Fruit fly (Drosophila melanogaster) whole organism, embryonic: Measurements from ENCODE around the gene Sema5c.

ENCODE experiments used
- Aef1 ChIP-seq: fragments of 200-800 bp; sonication (Bioruptor generic); IDR thresholded peaks from 3 replicates; pipeline ENCODE4 v1.3.6; 2022; ENCODE audit warnings: missing biosample characterization, missing genetic modification characterization
- CG12155 ChIP-seq: fragments of 200-800 bp; sonication (Bioruptor generic); optimal IDR thresholded peaks from 3 replicates; lab custom pipeline; 2016; ENCODE audit warnings: missing biosample characterization, missing genetic modification characterization
- CG12391 ChIP-seq: fragments of 200-800 bp; sonication (Bioruptor generic); optimal IDR thresholded peaks from 3 replicates; lab custom pipeline; 2018; ENCODE audit warnings: missing biosample characterization, mild to moderate bottlenecking, missing genetic modification characterization, moderate library complexity
- CG13123 ChIP-seq: fragments of 200-800 bp; sonication (Bioruptor generic); optimal IDR thresholded peaks from 2 replicates; lab custom pipeline; 2016; ENCODE audit warnings: missing biosample characterization, missing genetic modification characterization
- CG14441 ChIP-seq: fragments of 200-800 bp; sonication (Bioruptor generic); IDR thresholded peaks from 2 replicates; pipeline ENCODE4 v1.3.6; 2022; ENCODE audit warnings: missing biosample characterization, missing genetic modification characterization
- CG17359 ChIP-seq: fragments of 200-800 bp; sonication (Bioruptor generic); optimal IDR thresholded peaks from 3 replicates; lab custom pipeline; 2018; ENCODE audit warnings: missing biosample characterization, mild to moderate bottlenecking, missing genetic modification characterization, moderate library complexity
- CG17802 ChIP-seq: fragments of 200-800 bp; sonication (Bioruptor generic); optimal IDR thresholded peaks from 2 replicates; lab custom pipeline; 2018; ENCODE audit warnings: missing biosample characterization, mild to moderate bottlenecking, missing genetic modification characterization, moderate library complexity
- CG1792 ChIP-seq: fragments of 200-800 bp; sonication (Bioruptor generic); optimal IDR thresholded peaks from 2 replicates; lab custom pipeline; 2016; ENCODE audit warnings: missing biosample characterization, missing genetic modification characterization
- CG2116 ChIP-seq: fragments of 200-800 bp; sonication (Bioruptor generic); optimal IDR thresholded peaks from 3 replicates; lab custom pipeline; 2018; ENCODE audit warnings: missing biosample characterization, mild to moderate bottlenecking, missing genetic modification characterization
- CG2202 ChIP-seq: fragments of 200-800 bp; sonication (Bioruptor generic); optimal IDR thresholded peaks from 2 replicates; lab custom pipeline; 2018; ENCODE audit warnings: missing biosample characterization, mild to moderate bottlenecking, missing genetic modification characterization
- CG2678 ChIP-seq: fragments of 200-800 bp; sonication (Bioruptor generic); optimal IDR thresholded peaks from 3 replicates; lab custom pipeline; 2019; ENCODE audit warnings: missing biosample characterization, mild to moderate bottlenecking, missing genetic modification characterization, moderate library complexity
- CG2889 ChIP-seq: fragments of 200-800 bp; sonication (Bioruptor generic); IDR thresholded peaks from 3 replicates; pipeline ENCODE4 v1.3.6; 2022; ENCODE audit warnings: missing biosample characterization, missing genetic modification characterization
- CG30431 ChIP-seq: fragments of 200-800 bp; sonication (Bioruptor generic); optimal IDR thresholded peaks from 2 replicates; lab custom pipeline; 2017; ENCODE audit warnings: missing biosample characterization, missing genetic modification characterization
- CG32772 ChIP-seq: fragments of 200-800 bp; sonication (Bioruptor generic); IDR thresholded peaks from 2 replicates; pipeline ENCODE4 v1.3.6; 2022; ENCODE audit warnings: missing biosample characterization, missing genetic modification characterization
- CG33213 ChIP-seq: fragments of 200-800 bp; sonication (Bioruptor generic); optimal IDR thresholded peaks from 3 replicates; lab custom pipeline; 2016; ENCODE audit warnings: missing biosample characterization, missing genetic modification characterization
- CG3726 ChIP-seq: fragments of 200-800 bp; sonication (Bioruptor generic); IDR thresholded peaks from 3 replicates; pipeline ENCODE4, ENCODE4 v1.3.6; 2022; ENCODE audit warnings: missing biosample characterization, missing genetic modification characterization
- CG5180 ChIP-seq: fragments of 200-800 bp; sonication (Bioruptor generic); optimal IDR thresholded peaks from 3 replicates; lab custom pipeline; 2017; ENCODE audit warnings: missing biosample characterization, missing genetic modification characterization, mild to moderate bottlenecking, moderate library complexity, missing genetic modification reagents
- CG6813 ChIP-seq: fragments of 200-800 bp; sonication (Bioruptor generic); optimal IDR thresholded peaks from 2 replicates; lab custom pipeline; 2017; ENCODE audit warnings: missing biosample characterization, missing genetic modification characterization, mild to moderate bottlenecking, moderate library complexity, missing genetic modification reagents
- CG7271 ChIP-seq: fragments of 200-800 bp; sonication (Bioruptor generic); optimal IDR thresholded peaks from 2 replicates; lab custom pipeline; 2018; ENCODE audit warnings: missing biosample characterization, mild to moderate bottlenecking, missing genetic modification characterization, moderate library complexity
- CG8924 ChIP-seq: fragments of 200-800 bp; optimal IDR thresholded peaks from 3 replicates; lab custom pipeline; 2019; ENCODE audit warnings: missing biosample characterization, mild to moderate bottlenecking, missing genetic modification characterization, moderate library complexity
- CG9609 ChIP-seq: fragments of 200-800 bp; sonication (Bioruptor generic); optimal IDR thresholded peaks from 3 replicates; lab custom pipeline; 2016; ENCODE audit warnings: missing biosample characterization, missing genetic modification characterization
- CG9876 ChIP-seq: fragments of 200-800 bp; sonication (Bioruptor generic); optimal IDR thresholded peaks from 2 replicates; lab custom pipeline; 2016; ENCODE audit warnings: missing biosample characterization, missing genetic modification characterization
- CrebB ChIP-seq: fragments of 200-800 bp; sonication (Bioruptor generic); optimal IDR thresholded peaks from 3 replicates; lab custom pipeline; 2018; ENCODE audit warnings: missing biosample characterization, mild to moderate bottlenecking, missing genetic modification characterization
- Dp ChIP-seq: fragments of 200-800 bp; sonication (Bioruptor generic); optimal IDR thresholded peaks from 2 replicates; lab custom pipeline; 2018; ENCODE audit warnings: missing biosample characterization, mild to moderate bottlenecking, missing genetic modification characterization, moderate library complexity
- Drgx ChIP-seq: fragments of 200-800 bp; sonication (Bioruptor generic); IDR thresholded peaks from 2 replicates; pipeline ENCODE4 v1.3.6; 2022; ENCODE audit warnings: missing biosample characterization, missing genetic modification characterization
- Elba2 ChIP-seq: fragments of 200-800 bp; sonication (Bioruptor generic); optimal IDR thresholded peaks from 3 replicates; lab custom pipeline; 2016; ENCODE audit warnings: missing biosample characterization, missing genetic modification characterization
- HLH54F ChIP-seq: fragments of 200-800 bp; sonication (Bioruptor generic); optimal IDR thresholded peaks from 3 replicates; lab custom pipeline; 2016; ENCODE audit warnings: missing biosample characterization, missing genetic modification characterization
- HLHmδ ChIP-seq: fragments of 200-800 bp; sonication (Bioruptor generic); optimal IDR thresholded peaks from 2 replicates; lab custom pipeline; 2018; ENCODE audit warnings: missing biosample characterization, mild to moderate bottlenecking, missing genetic modification characterization, moderate library complexity
- Hand ChIP-seq: fragments of 200-800 bp; sonication (Bioruptor generic); optimal IDR thresholded peaks from 2 replicates; lab custom pipeline; 2017; ENCODE audit warnings: mild to moderate bottlenecking, missing biosample characterization, missing genetic modification reagents, missing genetic modification characterization
- Meics ChIP-seq: fragments of 200-800 bp; sonication (Bioruptor generic); optimal IDR thresholded peaks from 2 replicates; lab custom pipeline; 2017; ENCODE audit warnings: missing biosample characterization, mild to moderate bottlenecking, missing genetic modification characterization
- NfI ChIP-seq: fragments of 200-800 bp; sonication (Bioruptor generic); optimal IDR thresholded peaks from 3 replicates; lab custom pipeline; 2018; ENCODE audit warnings: missing biosample characterization, mild to moderate bottlenecking, missing genetic modification characterization, moderate library complexity
- Poxn ChIP-seq: fragments of 200-800 bp; sonication (Bioruptor generic); IDR thresholded peaks from 2 replicates; pipeline ENCODE4 v1.3.6; 2022; ENCODE audit warnings: missing biosample characterization, missing genetic modification characterization
- Sox100B ChIP-seq: fragments of 200-800 bp; sonication (Bioruptor generic); optimal IDR thresholded peaks from 3 replicates; lab custom pipeline; 2018; ENCODE audit warnings: missing biosample characterization, mild to moderate bottlenecking, missing genetic modification characterization
- Ssrp ChIP-seq: fragments of 200-800 bp; sonication (Bioruptor generic); optimal IDR thresholded peaks from 2 replicates; lab custom pipeline; 2018; ENCODE audit warnings: missing biosample characterization, mild to moderate bottlenecking, missing genetic modification characterization, moderate library complexity
- cwo ChIP-seq: fragments of 200-800 bp; sonication (Bioruptor generic); optimal IDR thresholded peaks from 3 replicates; lab custom pipeline; 2017; ENCODE audit warnings: missing biosample characterization, missing genetic modification characterization, mild to moderate bottlenecking, moderate library complexity, missing genetic modification reagents
- dan ChIP-seq: fragments of 200-800 bp; sonication (Bioruptor generic); IDR thresholded peaks from 2 replicates; pipeline ENCODE4 v1.3.6; 2022; ENCODE audit warnings: missing biosample characterization, missing genetic modification characterization
- ewg ChIP-seq: fragments of 200-800 bp; sonication (Bioruptor generic); optimal IDR thresholded peaks from 3 replicates; lab custom pipeline; 2017; ENCODE audit warnings: mild to moderate bottlenecking, missing biosample characterization, missing genetic modification reagents, missing genetic modification characterization
- fd64A ChIP-seq: fragments of 200-800 bp; sonication (Bioruptor generic); optimal IDR thresholded peaks from 3 replicates; lab custom pipeline; 2018; ENCODE audit warnings: missing biosample characterization, mild to moderate bottlenecking, missing genetic modification characterization
- grau ChIP-seq: fragments of 200-800 bp; optimal IDR thresholded peaks from 3 replicates; lab custom pipeline; 2019; ENCODE audit warnings: missing biosample characterization, mild to moderate bottlenecking, missing genetic modification characterization, moderate library complexity
- gsb-n ChIP-seq: fragments of 200-800 bp; sonication (Bioruptor generic); optimal IDR thresholded peaks from 3 replicates; lab custom pipeline; 2018; ENCODE audit warnings: missing biosample characterization, mild to moderate bottlenecking, missing genetic modification characterization
- ken ChIP-seq: fragments of 200-800 bp; sonication (Bioruptor generic); IDR thresholded peaks from 3 replicates; pipeline ENCODE4 v1.3.6; 2022; ENCODE audit warnings: missing biosample characterization, missing genetic modification characterization
- lbe ChIP-seq: fragments of 200-800 bp; sonication (Bioruptor generic); optimal IDR thresholded peaks from 2 replicates; lab custom pipeline; 2016; ENCODE audit warnings: missing biosample characterization, mild to moderate bottlenecking, missing genetic modification characterization
- nau ChIP-seq: fragments of 200-800 bp; sonication (Bioruptor generic); optimal IDR thresholded peaks from 3 replicates; lab custom pipeline; 2017; ENCODE audit warnings: missing biosample characterization, mild to moderate bottlenecking, missing genetic modification characterization, missing genetic modification reagents
- prd ChIP-seq, 3 experiments: fragments of >200 bp in 2 of 3; fragments of 200-800 bp in 1 of 3; sonication (Bioruptor generic) in 1 of 3; optimal IDR thresholded peaks in 2 of 3; IDR thresholded peaks in 1 of 3; 2 replicates in 2 of 3; 3 replicates in 1 of 3; pipeline versions ENCODE4 v1.3.6 to Lab custom; 2017 to 2022; ENCODE audit warnings: missing biosample characterization in 1 of 3, missing genetic modification characterization in 1 of 3
- psq ChIP-seq: fragments of 200-800 bp; sonication (Bioruptor generic); optimal IDR thresholded peaks from 2 replicates; lab custom pipeline; 2017; ENCODE audit warnings: missing biosample characterization, missing genetic modification characterization
- row ChIP-seq: fragments of 200-800 bp; sonication (Bioruptor generic); IDR thresholded peaks from 3 replicates; pipeline ENCODE4 v1.3.6; 2022; ENCODE audit warnings: missing biosample characterization, missing genetic modification characterization
- sd ChIP-seq: fragments of 200-800 bp; sonication (Bioruptor generic); optimal IDR thresholded peaks from 3 replicates; lab custom pipeline; 2018; ENCODE audit warnings: missing biosample characterization, mild to moderate bottlenecking, missing genetic modification characterization, moderate library complexity
- sima ChIP-seq: fragments of 200-800 bp; sonication (Bioruptor generic); optimal IDR thresholded peaks from 2 replicates; lab custom pipeline; 2016; ENCODE audit warnings: missing biosample characterization, missing genetic modification characterization
- zf30C ChIP-seq: fragments of 200-800 bp; sonication (Bioruptor generic); optimal IDR thresholded peaks from 3 replicates; lab custom pipeline; 2018; ENCODE audit warnings: missing biosample characterization, mild to moderate bottlenecking, missing genetic modification characterization

Gene Sema5c

dm6 chr3L:12077348-12077747, 4.3 kb downstream of the Sema5c start (continued):
- TF ChIP-seq grau (tag; lab: Kevin White, UChicago) (peak; percentile 52), Poxn (GFP tag; lab: Robert Waterston, UW) (no peak), CG6813 (GFP tag; lab: Kevin White, UChicago) (peak; percentile 67), fd64A (GFP tag; lab: Kevin White, UChicago) (no peak), HLHmδ (no peak), CG17802 (tag; lab: Kevin White, UChicago) (peak; percentile 22), Sox100B (GFP tag; lab: Kevin White, UChicago) (peak; percentile 63), ken (GFP tag; lab: Robert Waterston, UW) (peak; percentile 68; the same call in 2 of the 3 replicates), CG9876 (GFP tag; lab: Kevin White, UChicago) (no peak), prd (optimal IDR thresholded peaks at IDR 0.05; lab: Kevin White, UChicago) (no peak), prd (GFP tag; IDR thresholded peaks at IDR 0.05; lab: Robert Waterston, UW) (peak; percentile 79; the same call in 2 of the 3 replicates), CG5180 (GFP tag; lab: Kevin White, UChicago) (peak; percentile 19), Hand (GFP tag; lab: Kevin White, UChicago) (no peak), CG32772 (GFP tag; lab: Robert Waterston, UW) (peak; percentile 62), CG17359 (tag; lab: Kevin White, UChicago) (peak; percentile 67), CG2889 (GFP tag; lab: Robert Waterston, UW) (no peak), CG1792 (GFP tag; lab: Kevin White, UChicago) (no peak), gsb-n (tag; lab: Kevin White, UChicago) (peak; percentile 60), cwo (GFP tag; lab: Kevin White, UChicago) (peak; percentile 31), CG2116 (peak; percentile 33), CG12155 (GFP tag; lab: Kevin White, UChicago) (peak; percentile 40), CG2202 (peak; percentile 63), CG2678 (peak; percentile 60), lbe (peak; percentile 39), Ssrp (tag; lab: Kevin White, UChicago) (peak; percentile 71), CG8924 (tag; lab: Kevin White, UChicago) (peak; percentile 56), ewg (GFP tag; lab: Kevin White, UChicago) (peak; percentile 30), Meics (GFP tag; lab: Kevin White, UChicago) (peak; percentile 22)
- TF ChIP-seq, all 482 proteins: peak for 236

dm6 chr3L:12076312-12076711, 5.3 kb downstream of the Sema5c start:
- TF ChIP-seq sima (GFP tag; lab: Kevin White, UChicago) = no peak
- TF ChIP-seq CG33213 (GFP tag; lab: Kevin White, UChicago) = no peak
- 0 out of 3 replicates have a peak, but pooled peaks have one; percentile 15 for TF ChIP-seq row (GFP tag; lab: Robert Waterston, UW)
- peak; percentile 54 for TF ChIP-seq Drgx (GFP tag; lab: Robert Waterston, UW)
- TF ChIP-seq CG12391 = no peak
- no peak for TF ChIP-seq zf30C (GFP tag; lab: Kevin White, UChicago)
- TF ChIP-seq Dp (GFP tag; lab: Kevin White, UChicago) = no peak
- TF ChIP-seq HLH54F (GFP tag; lab: Kevin White, UChicago) = no peak
- no peak for TF ChIP-seq psq (GFP tag; lab: Kevin White, UChicago)
- TF ChIP-seq prd (optimal IDR thresholded peaks at IDR 0.05; lab: Kevin White, UChicago) = no peak
- 0 out of 3 replicates have a peak, but pooled peaks have one; percentile 18 for TF ChIP-seq prd (GFP tag; IDR thresholded peaks at IDR 0.05; lab: Robert Waterston, UW)
- TF ChIP-seq sd = peak; percentile 39
- TF ChIP-seq Elba2 (GFP tag; lab: Kevin White, UChicago) = no peak
- TF ChIP-seq CG32772 (GFP tag; lab: Robert Waterston, UW) = no peak
- TF ChIP-seq CG14441 (GFP tag; lab: Robert Waterston, UW) = no peak
- TF ChIP-seq CG9609 (GFP tag; lab: Kevin White, UChicago) = no peak
- no peak for TF ChIP-seq Sox100B (GFP tag; lab: Kevin White, UChicago)
- TF ChIP-seq Aef1 (GFP tag; lab: Robert Waterston, UW) = no peak
- no peak for TF ChIP-seq CG7271 (tag; lab: Kevin White, UChicago)
- no peak for TF ChIP-seq CG3726 (GFP tag; lab: Robert Waterston, UW)
- no peak for TF ChIP-seq CrebB
- TF ChIP-seq nau = no peak
- no peak for TF ChIP-seq CG30431 (GFP tag; lab: Kevin White, UChicago)
- peak; percentile 65 for TF ChIP-seq grau (tag; lab: Kevin White, UChicago)
- TF ChIP-seq CG13123 = no peak
- TF ChIP-seq dan (GFP tag; lab: Robert Waterston, UW) = no peak
- TF ChIP-seq CG5180 (GFP tag; lab: Kevin White, UChicago) = no peak
- TF ChIP-seq NfI = no peak
